Fruit fly (Drosophila melanogaster) S2 (cell line): ENCODE measurements around the gene kar.

Experiments
- CG8478 ChIP-seq: fragments of >200 bp; optimal IDR thresholded peaks from 2 replicates; lab custom pipeline; 2018
- CTCF ChIP-seq, 2 experiments: fragments of >200 bp; optimal IDR thresholded peaks; 2 replicates each; lab custom pipeline; 2018

- TF ChIP-seq CG8478 (lab: Kevin White, UChicago): no peak
- no peak for TF ChIP-seq CTCF (optimal IDR thresholded peaks at IDR 0.05; lab: Kevin White, UChicago)
Measured at dm6 chr3R:12647348-12647747, 41.8 kb downstream of the kar start.
